Fruit fly (Drosophila melanogaster) whole organism, wandering third instar larva: ENCODE measurements around the gene Vha36-3.

Experiments
- Abd-B ChIP-seq: fragments of >200 bp; optimal IDR thresholded peaks from 2 replicates; lab custom pipeline; 2017; ENCODE audit warnings: missing biosample characterization, missing genetic modification characterization
- CG32264 ChIP-seq: fragments of 200-800 bp; sonication (Bioruptor generic); optimal IDR thresholded peaks from 2 replicates; lab custom pipeline; 2016; ENCODE audit warnings: missing biosample characterization, missing genetic modification characterization
- CG9705 ChIP-seq: fragments of 200-800 bp; sonication (Bioruptor generic); optimal IDR thresholded peaks from 2 replicates; lab custom pipeline; 2018; ENCODE audit warnings: missing biosample characterization, mild to moderate bottlenecking, missing genetic modification characterization
- CrebA ChIP-seq: fragments of 200-800 bp; sonication (Bioruptor generic); optimal IDR thresholded peaks from 2 replicates; lab custom pipeline; 2016; ENCODE audit warnings: missing biosample characterization, mild to moderate bottlenecking, missing genetic modification characterization, borderline replicate concordance
- Dfd ChIP-seq: fragments of >200 bp; optimal IDR thresholded peaks from 2 replicates; lab custom pipeline; 2017; ENCODE audit warnings: missing biosample characterization, missing genetic modification characterization
- Dif ChIP-seq: fragments of 200-275, 200-300 bp; sonication (Bioruptor generic); optimal IDR thresholded peaks from 2 replicates; lab custom pipeline; 2018; ENCODE audit warnings: missing biosample characterization, missing genetic modification characterization; ENCODE audit not compliant: partially characterized antibody
- GATAd ChIP-seq: sonication (Bioruptor generic); optimal IDR thresholded peaks from 2 replicates; lab custom pipeline; 2016; ENCODE audit warnings: missing biosample characterization, missing genetic modification characterization
- HLH106 ChIP-seq: fragments of 200-800 bp; optimal IDR thresholded peaks from 3 replicates; lab custom pipeline; 2019; ENCODE audit warnings: missing biosample characterization, mild to moderate bottlenecking, missing genetic modification characterization, moderate library complexity
- Hnf4 ChIP-seq: fragments of 200-800 bp; sonication (Bioruptor generic); optimal IDR thresholded peaks from 2 replicates; lab custom pipeline; 2016; ENCODE audit warnings: missing biosample characterization, mild to moderate bottlenecking, missing genetic modification characterization
- Hr78 ChIP-seq: fragments of >200 bp; optimal IDR thresholded peaks from 2 replicates; lab custom pipeline; 2017; ENCODE audit warnings: missing biosample characterization, missing genetic modification characterization
- Jra ChIP-seq: sonication (Bioruptor generic); optimal IDR thresholded peaks from 2 replicates; lab custom pipeline; 2016; ENCODE audit warnings: missing biosample characterization, missing genetic modification characterization
- Myc ChIP-seq: fragments of >200 bp; optimal IDR thresholded peaks from 2 replicates; lab custom pipeline; 2017
- N ChIP-seq: fragments of >200 bp; optimal IDR thresholded peaks from 2 replicates; lab custom pipeline; 2018; ENCODE audit warnings: missing biosample characterization, missing external identifiers, missing genetic modification characterization
- Rel ChIP-seq, 2 experiments: fragments of 200-800 bp; sonication (Bioruptor generic) in 1 of 2; optimal IDR thresholded peaks; 2 replicates in 1 of 2; 3 replicates in 1 of 2; lab custom pipeline; 2016 to 2019; ENCODE audit warnings: mild to moderate bottlenecking in 2 of 2, missing biosample characterization in 2 of 2, missing genetic modification characterization in 2 of 2, moderate library complexity in 1 of 2
- Sp1 ChIP-seq: fragments of 200-800 bp; sonication (Bioruptor generic); optimal IDR thresholded peaks from 3 replicates; lab custom pipeline; 2019; ENCODE audit warnings: missing biosample characterization, mild to moderate bottlenecking, missing genetic modification characterization, moderate library complexity
- Vsx2 ChIP-seq: fragments of 200-300, 225-300 bp; sonication (Bioruptor generic); optimal IDR thresholded peaks from 2 replicates; lab custom pipeline; 2018; ENCODE audit warnings: missing biosample characterization, missing genetic modification characterization; ENCODE audit not compliant: partially characterized antibody
- br ChIP-seq: fragments of 200-800 bp; sonication (Bioruptor generic); optimal IDR thresholded peaks from 2 replicates; lab custom pipeline; 2016; ENCODE audit warnings: missing biosample characterization, missing genetic modification characterization
- brk ChIP-seq: fragments of 200-800 bp; sonication (Bioruptor generic); optimal IDR thresholded peaks from 2 replicates; lab custom pipeline; 2016; ENCODE audit warnings: missing biosample characterization, mild to moderate bottlenecking, missing genetic modification characterization
- dl ChIP-seq, 2 experiments: fragments of 175-275, 200-275 bp in 1 of 2; fragments of 200-275 bp in 1 of 2; sonication (Bioruptor generic); optimal IDR thresholded peaks; lab custom pipeline; 2018; ENCODE audit warnings: mild to moderate bottlenecking in 2 of 2, missing biosample characterization in 2 of 2, missing genetic modification characterization in 2 of 2, moderate library complexity in 2 of 2; ENCODE audit not compliant: partially characterized antibody in 2 of 2, insufficient read depth in 1 of 2
- dmrt93B ChIP-seq: fragments of 200-800 bp; sonication (Bioruptor generic); optimal IDR thresholded peaks from 2 replicates; lab custom pipeline; 2018; ENCODE audit warnings: missing biosample characterization, mild to moderate bottlenecking, missing genetic modification characterization
- ey ChIP-seq: fragments of 200-800 bp; sonication (Bioruptor generic); optimal IDR thresholded peaks from 2 replicates; lab custom pipeline; 2016; ENCODE audit warnings: missing biosample characterization, missing genetic modification characterization
- foxo ChIP-seq, 2 experiments: fragments of 200-800 bp; sonication (Bioruptor generic); optimal IDR thresholded peaks; 2 replicates in 1 of 2; 3 replicates in 1 of 2; lab custom pipeline; 2016 to 2017; ENCODE audit warnings: missing biosample characterization in 2 of 2, missing genetic modification characterization in 2 of 2
- fru ChIP-seq: fragments of 200-800 bp; sonication (Bioruptor generic); optimal IDR thresholded peaks from 3 replicates; lab custom pipeline; 2016; ENCODE audit warnings: missing biosample characterization, mild to moderate bottlenecking, missing genetic modification characterization
- h ChIP-seq: fragments of 200-800 bp; sonication (Bioruptor generic); optimal IDR thresholded peaks from 3 replicates; lab custom pipeline; 2016; ENCODE audit warnings: missing biosample characterization, mild to moderate bottlenecking, missing genetic modification characterization
- jim ChIP-seq: fragments of 175-275, 200-325 bp; sonication (Bioruptor generic); optimal IDR thresholded peaks from 2 replicates; lab custom pipeline; 2016; ENCODE audit warnings: missing biosample characterization, mild to moderate bottlenecking, missing genetic modification characterization
- pan ChIP-seq: fragments of >200 bp; optimal IDR thresholded peaks from 2 replicates; lab custom pipeline; 2017
- psq ChIP-seq: fragments of 200-800 bp; sonication (Bioruptor generic); optimal IDR thresholded peaks from 3 replicates; lab custom pipeline; 2017; ENCODE audit warnings: missing biosample characterization, mild to moderate bottlenecking, missing genetic modification characterization, moderate library complexity
- rgr ChIP-seq: fragments of 200-800 bp; sonication (Bioruptor generic); optimal IDR thresholded peaks from 3 replicates; lab custom pipeline; 2016; ENCODE audit warnings: missing biosample characterization, mild to moderate bottlenecking, missing genetic modification characterization
- sage ChIP-seq: fragments of 200-800 bp; sonication (Bioruptor generic); optimal IDR thresholded peaks from 2 replicates; lab custom pipeline; 2016; ENCODE audit warnings: missing biosample characterization, mild to moderate bottlenecking, missing genetic modification characterization
- sv ChIP-seq: fragments of 200-800 bp; sonication (Bioruptor generic); optimal IDR thresholded peaks from 3 replicates; lab custom pipeline; 2016; ENCODE audit warnings: missing biosample characterization, missing genetic modification characterization
- tai ChIP-seq: sonication (Bioruptor generic); optimal IDR thresholded peaks from 2 replicates; lab custom pipeline; 2016; ENCODE audit warnings: missing biosample characterization, missing genetic modification characterization
- usp ChIP-seq: fragments of >200 bp; optimal IDR thresholded peaks from 2 replicates; lab custom pipeline; 2017; ENCODE audit warnings: missing biosample characterization, missing genetic modification characterization
- woc ChIP-seq: sonication (Bioruptor generic); optimal IDR thresholded peaks from 2 replicates; lab custom pipeline; 2016; ENCODE audit warnings: missing biosample characterization, mild to moderate bottlenecking, missing genetic modification characterization

Gene Vha36-3

dm6 chrX:2546664-2547487, 33.5 kb downstream of the Vha36-3 start:
- no peak for TF ChIP-seq dl (GFP tag; optimal IDR thresholded peaks at IDR 0.05; lab: Kevin White, UChicago; ENCODE audit: insufficient read depth in 1 of 2, partially characterized antibody in 2 of 2)
- TF ChIP-seq woc (GFP tag; lab: Kevin White, UChicago), result no peak
- TF ChIP-seq rgr (GFP tag; lab: Kevin White, UChicago), result peak; percentile 25
- TF ChIP-seq CrebA (GFP tag; lab: Kevin White, UChicago), result no peak
- no peak for TF ChIP-seq usp
- no peak for TF ChIP-seq Dif (GFP tag; lab: Kevin White, UChicago)
- TF ChIP-seq CG9705 (GFP tag; lab: Kevin White, UChicago), result no peak
- TF ChIP-seq ey, result peak; percentile 15
- no peak for TF ChIP-seq brk (GFP tag; lab: Kevin White, UChicago)
- peak; percentile 7 for TF ChIP-seq h (GFP tag; lab: Kevin White, UChicago)
- no peak for TF ChIP-seq Sp1
- no peak for TF ChIP-seq Vsx2 (GFP tag; lab: Kevin White, UChicago)
- TF ChIP-seq N (GFP tag; lab: Kevin White, UChicago), result no peak
- no peak for TF ChIP-seq tai (GFP tag; lab: Kevin White, UChicago)
- no peak for TF ChIP-seq Hr78 (GFP tag; lab: Kevin White, UChicago)
- no peak for TF ChIP-seq Hnf4 (GFP tag; lab: Kevin White, UChicago)
- no peak for TF ChIP-seq Abd-B (GFP tag; lab: Kevin White, UChicago)
- TF ChIP-seq Myc (lab: Kevin White, UChicago), result peak; percentile 45
- TF ChIP-seq jim, result no peak
- TF ChIP-seq GATAd, result no peak
- no peak for TF ChIP-seq pan (lab: Kevin White, UChicago)
- peak; percentile 33 for TF ChIP-seq fru
- no peak for TF ChIP-seq HLH106
- peak in 1 of 2 experiments; percentile 27 for TF ChIP-seq foxo (GFP tag; optimal IDR thresholded peaks at IDR 0.05; lab: Kevin White, UChicago)
- TF ChIP-seq sv (GFP tag; lab: Kevin White, UChicago), result no peak
- no peak for TF ChIP-seq Rel (GFP tag; optimal IDR thresholded peaks at IDR 0.05; lab: Kevin White, UChicago)
- TF ChIP-seq Rel (tag; optimal IDR thresholded peaks at IDR 0.05; lab: Kevin White, UChicago), result no peak
- no peak for TF ChIP-seq psq (GFP tag; lab: Kevin White, UChicago)

- TF ChIP-seq HLH106, result no peak
- TF ChIP-seq woc (GFP tag; lab: Kevin White, UChicago), result no peak
- TF ChIP-seq Rel (GFP tag; optimal IDR thresholded peaks at IDR 0.05; lab: Kevin White, UChicago), result no peak
- TF ChIP-seq Rel (tag; optimal IDR thresholded peaks at IDR 0.05; lab: Kevin White, UChicago), result peak; percentile 1
Observed at dm6 chrX:2546260-2546659, 34.1 kb downstream of the Vha36-3 start.

DNA sequence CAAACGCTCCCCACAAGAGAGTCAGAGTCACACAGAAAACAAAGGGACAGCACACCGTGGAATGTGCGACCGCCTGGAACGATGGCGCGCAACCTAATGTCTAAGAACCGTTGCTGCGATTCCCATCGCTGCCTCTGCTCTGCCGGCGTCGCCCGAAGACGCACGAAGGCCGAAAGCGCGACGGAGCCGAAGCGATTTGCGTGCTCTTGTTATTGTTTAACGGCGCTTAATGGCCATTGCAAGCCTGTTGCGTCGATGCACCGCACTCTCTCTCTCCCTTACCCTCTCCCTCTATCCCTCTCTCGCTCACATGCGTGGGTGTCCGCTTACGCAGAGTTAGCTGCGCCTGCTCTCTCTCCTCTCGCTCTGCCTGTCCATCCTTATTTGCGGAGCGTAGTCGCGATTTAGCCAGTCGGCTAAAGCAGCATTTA, 35.0 kb downstream of the Vha36-3 start, which contains the start of gene trol:
Gene trol (minus strand): TSS at position 100 of the 431 bp plus-strand sequence.
- TF ChIP-seq Jra (GFP tag; lab: Kevin White, UChicago) (no peak), Dif (GFP tag; lab: Kevin White, UChicago) (peak; percentile 77), CG32264 (GFP tag; lab: Kevin White, UChicago) (no peak), dl (GFP tag; optimal IDR thresholded peaks at IDR 0.05; lab: Kevin White, UChicago; ENCODE audit: insufficient read depth in 1 of 2, partially characterized antibody in 2 of 2) (peak in 1 of 2 experiments; percentile 65), h (GFP tag; lab: Kevin White, UChicago) (peak; percentile 45), Dfd (GFP tag; lab: Kevin White, UChicago) (no peak), Rel (GFP tag; optimal IDR thresholded peaks at IDR 0.05; lab: Kevin White, UChicago) (no peak), Rel (tag; optimal IDR thresholded peaks at IDR 0.05; lab: Kevin White, UChicago) (peak; percentile 12), fru (peak; percentile 2), HLH106 (no peak), br (peak; percentile 8), Hr78 (GFP tag; lab: Kevin White, UChicago) (no peak), psq (GFP tag; lab: Kevin White, UChicago) (peak; percentile 30)

dm6 chrX:2542500-2542899, 37.9 kb downstream of the Vha36-3 start:
- TF ChIP-seq sage (GFP tag; lab: Kevin White, UChicago), result no peak
- TF ChIP-seq rgr (GFP tag; lab: Kevin White, UChicago), result no peak
- no peak for TF ChIP-seq ey
- no peak for TF ChIP-seq woc (GFP tag; lab: Kevin White, UChicago)
- TF ChIP-seq Dfd (GFP tag; lab: Kevin White, UChicago), result no peak
- no peak for TF ChIP-seq dmrt93B
